Fruit fly (Drosophila melanogaster) whole organism, prepupa: Measurements from ENCODE around the gene AP-2alpha.
A peak's percentile ranks its signal among the peaks of the same experiment; 100 is the strongest.

ENCODE experiments used
- Blimp-1 ChIP-seq: fragments of 200-800 bp; sonication (Bioruptor generic); optimal IDR thresholded peaks from 3 replicates; lab custom pipeline; 2017; ENCODE audit warnings: missing biosample characterization, missing genetic modification characterization, mild to moderate bottlenecking, moderate library complexity, missing genetic modification reagents
- CG10669 ChIP-seq: fragments of 200-800 bp; sonication (Bioruptor generic); optimal IDR thresholded peaks from 3 replicates; lab custom pipeline; 2018; ENCODE audit warnings: missing biosample characterization, mild to moderate bottlenecking, missing genetic modification characterization, moderate library complexity
- CG11294 ChIP-seq: fragments of 200-800 bp; sonication (Bioruptor generic); IDR thresholded peaks from 2 replicates; pipeline ENCODE4 v1.3.6; 2022; ENCODE audit warnings: missing biosample characterization, missing genetic modification characterization
- CG11762 ChIP-seq: fragments of 200-800 bp; sonication (Bioruptor generic); optimal IDR thresholded peaks from 3 replicates; lab custom pipeline; 2016; ENCODE audit warnings: missing biosample characterization, missing genetic modification characterization; ENCODE audit not compliant: insufficient read depth
- CG11902 ChIP-seq: fragments of 200-800 bp; sonication (Bioruptor generic); optimal IDR thresholded peaks from 3 replicates; lab custom pipeline; 2016; ENCODE audit warnings: missing biosample characterization, missing genetic modification characterization
- CG15336 ChIP-seq: fragments of 200-800 bp; sonication (Bioruptor generic); IDR thresholded peaks from 2 replicates; pipeline ENCODE4 v1.3.6; 2022; ENCODE audit warnings: missing biosample characterization, missing genetic modification characterization
- CG16779 ChIP-seq: fragments of 200-800 bp; sonication (Bioruptor generic); optimal IDR thresholded peaks from 3 replicates; lab custom pipeline; 2017; ENCODE audit warnings: missing biosample characterization, mild to moderate bottlenecking, missing genetic modification characterization
- CG3032 ChIP-seq: fragments of 200-800 bp; optimal IDR thresholded peaks from 2 replicates; lab custom pipeline; 2019; ENCODE audit warnings: missing biosample characterization, mild to moderate bottlenecking, missing genetic modification characterization, moderate library complexity
- CG31627 ChIP-seq: fragments of 200-800 bp; sonication (Bioruptor generic); optimal IDR thresholded peaks from 3 replicates; lab custom pipeline; 2016; ENCODE audit warnings: missing biosample characterization, missing genetic modification characterization
- CG32006 ChIP-seq: fragments of 200-800 bp; sonication (Bioruptor generic); optimal IDR thresholded peaks from 3 replicates; lab custom pipeline; 2017; ENCODE audit warnings: missing biosample characterization, mild to moderate bottlenecking, missing genetic modification characterization
- CG34406 ChIP-seq: fragments of 200-800 bp; sonication (Bioruptor generic); optimal IDR thresholded peaks from 3 replicates; lab custom pipeline; 2016; ENCODE audit warnings: missing biosample characterization, missing genetic modification characterization
- CG3919 ChIP-seq: fragments of 200-800 bp; sonication (Bioruptor generic); optimal IDR thresholded peaks from 3 replicates; lab custom pipeline; 2016; ENCODE audit warnings: missing biosample characterization, missing genetic modification characterization
- CG4318 ChIP-seq: fragments of 200-800 bp; sonication (Bioruptor generic); optimal IDR thresholded peaks from 3 replicates; lab custom pipeline; 2017; ENCODE audit warnings: missing biosample characterization, mild to moderate bottlenecking, missing genetic modification characterization
- CG6163 ChIP-seq: fragments of 200-800 bp; sonication (Bioruptor generic); IDR thresholded peaks from 3 replicates; pipeline ENCODE4 v1.3.6; 2022; ENCODE audit warnings: missing biosample characterization, missing genetic modification characterization
- CG6276 ChIP-seq: fragments of 200-800 bp; sonication (Bioruptor generic); optimal IDR thresholded peaks from 2 replicates; lab custom pipeline; 2017; ENCODE audit warnings: missing biosample characterization, mild to moderate bottlenecking, missing genetic modification characterization
- CG6808 ChIP-seq: fragments of 200-800 bp; sonication (Bioruptor generic); optimal IDR thresholded peaks from 3 replicates; lab custom pipeline; 2017; ENCODE audit warnings: missing biosample characterization, missing genetic modification characterization, mild to moderate bottlenecking, moderate library complexity, missing genetic modification reagents
- CG6854 ChIP-seq: fragments of 200-800 bp; sonication (Bioruptor generic); optimal IDR thresholded peaks from 2 replicates; lab custom pipeline; 2017; ENCODE audit warnings: missing biosample characterization, mild to moderate bottlenecking, missing genetic modification characterization
- CG7368 ChIP-seq: fragments of 200-800 bp; sonication (Bioruptor generic); optimal IDR thresholded peaks from 3 replicates; lab custom pipeline; 2016; ENCODE audit warnings: missing biosample characterization, missing genetic modification characterization
- CG8119 ChIP-seq: fragments of 200-800 bp; sonication (Bioruptor generic); IDR thresholded peaks from 3 replicates; pipeline ENCODE4 v1.3.6; 2022; ENCODE audit warnings: missing biosample characterization, missing genetic modification characterization
- CG8319 ChIP-seq: fragments of 200-800 bp; sonication (Bioruptor generic); optimal IDR thresholded peaks from 3 replicates; lab custom pipeline; 2016; ENCODE audit warnings: missing biosample characterization, missing genetic modification characterization
- CG8632 ChIP-seq: fragments of 200-800 bp; sonication (Bioruptor generic); optimal IDR thresholded peaks from 3 replicates; lab custom pipeline; 2016; ENCODE audit warnings: missing biosample characterization, missing genetic modification characterization
- CG9139 ChIP-seq: fragments of 200-800 bp; sonication (Bioruptor generic); optimal IDR thresholded peaks from 3 replicates; lab custom pipeline; 2017; ENCODE audit warnings: missing biosample characterization, mild to moderate bottlenecking, missing genetic modification characterization
- Eip75B ChIP-seq: fragments of 200-800 bp; sonication (Bioruptor generic); optimal IDR thresholded peaks from 3 replicates; lab custom pipeline; 2016; ENCODE audit warnings: missing biosample characterization, missing genetic modification characterization
- Eip78C ChIP-seq: fragments of 200-800 bp; sonication (Bioruptor generic); peaks from one replicate; lab custom pipeline; 2016; ENCODE audit warnings: missing biosample characterization, missing genetic modification characterization
- Eip93F ChIP-seq: fragments of 200-800 bp; sonication (Bioruptor generic); optimal IDR thresholded peaks from 2 replicates; lab custom pipeline; 2016; ENCODE audit warnings: missing biosample characterization, mild to moderate bottlenecking, missing genetic modification characterization
- Ets21C ChIP-seq: fragments of 200-800 bp; sonication (Bioruptor generic); optimal IDR thresholded peaks from 3 replicates; lab custom pipeline; 2016; ENCODE audit warnings: missing biosample characterization, missing genetic modification characterization
- Ets96B ChIP-seq: fragments of 200-800 bp; optimal IDR thresholded peaks from 2 replicates; lab custom pipeline; 2019; ENCODE audit warnings: missing biosample characterization, mild to moderate bottlenecking, missing genetic modification characterization, moderate library complexity
- Gug ChIP-seq: fragments of 200-800 bp; sonication (Bioruptor generic); IDR thresholded peaks from 2 replicates; pipeline ENCODE4 v1.3.6; 2022; ENCODE audit warnings: missing biosample characterization, missing genetic modification characterization
- Hr38 ChIP-seq: sonication (Bioruptor generic); optimal IDR thresholded peaks from 2 replicates; lab custom pipeline; 2016; ENCODE audit warnings: missing biosample characterization, missing genetic modification characterization
- Hr39 ChIP-seq: fragments of 200-800 bp; sonication (Bioruptor generic); optimal IDR thresholded peaks from 2 replicates; lab custom pipeline; 2016; ENCODE audit warnings: missing biosample characterization, missing genetic modification characterization
- Hr4 ChIP-seq: fragments of 200-800 bp; sonication (Bioruptor generic); optimal IDR thresholded peaks from 3 replicates; lab custom pipeline; 2016; ENCODE audit warnings: missing biosample characterization, missing genetic modification characterization
- OdsH ChIP-seq: fragments of 200-800 bp; sonication (Bioruptor generic); optimal IDR thresholded peaks from 3 replicates; lab custom pipeline; 2016; ENCODE audit warnings: missing biosample characterization, missing genetic modification characterization
- Smox ChIP-seq: fragments of 200-800 bp; sonication (Bioruptor generic); optimal IDR thresholded peaks from 3 replicates; lab custom pipeline; 2016; ENCODE audit warnings: missing biosample characterization, missing genetic modification characterization
- Sox102F ChIP-seq: fragments of 200-800 bp; sonication (Bioruptor generic); optimal IDR thresholded peaks from 2 replicates; lab custom pipeline; 2016; ENCODE audit warnings: missing biosample characterization, mild to moderate bottlenecking, missing genetic modification characterization
- Sox14 ChIP-seq: fragments of 200-800 bp; sonication (Bioruptor generic); optimal IDR thresholded peaks from 3 replicates; lab custom pipeline; 2016; ENCODE audit warnings: missing biosample characterization, missing genetic modification characterization
- Sox15 ChIP-seq: fragments of 200-800 bp; sonication (Bioruptor generic); optimal IDR thresholded peaks from 3 replicates; lab custom pipeline; 2016; ENCODE audit warnings: missing biosample characterization, missing genetic modification characterization
- achi ChIP-seq: fragments of 200-800 bp; sonication (Bioruptor generic); optimal IDR thresholded peaks from 3 replicates; lab custom pipeline; 2016; ENCODE audit warnings: missing biosample characterization, missing genetic modification characterization
- acj6 ChIP-seq: fragments of 200-800 bp; sonication (Bioruptor generic); optimal IDR thresholded peaks from 3 replicates; lab custom pipeline; 2016; ENCODE audit warnings: missing biosample characterization, missing genetic modification characterization
- cyc ChIP-seq: fragments of 200-800 bp; sonication (Bioruptor generic); optimal IDR thresholded peaks from 3 replicates; lab custom pipeline; 2016; ENCODE audit warnings: missing biosample characterization, missing genetic modification characterization
- dac ChIP-seq: fragments of 200-800 bp; sonication (Bioruptor generic); optimal IDR thresholded peaks from 2 replicates; lab custom pipeline; 2017; ENCODE audit warnings: missing biosample characterization, mild to moderate bottlenecking, missing genetic modification characterization
- dsx ChIP-seq: fragments of 200-800 bp; optimal IDR thresholded peaks from 3 replicates; lab custom pipeline; 2019; ENCODE audit warnings: missing biosample characterization, mild to moderate bottlenecking, missing genetic modification characterization, moderate library complexity; ENCODE audit not compliant: poor library complexity, severe bottlenecking
- eg ChIP-seq: fragments of 200-800 bp; sonication (Bioruptor generic); IDR thresholded peaks from 3 replicates; pipeline ENCODE4 v1.3.6; 2022; ENCODE audit warnings: missing biosample characterization, missing genetic modification characterization
- fd59A ChIP-seq: fragments of 200-800 bp; sonication (Bioruptor generic); optimal IDR thresholded peaks from 2 replicates; lab custom pipeline; 2017; ENCODE audit warnings: missing biosample characterization, mild to moderate bottlenecking, missing genetic modification characterization, missing genetic modification reagents
- fkh ChIP-seq: fragments of 200-800 bp; sonication (Bioruptor generic); optimal IDR thresholded peaks from 3 replicates; lab custom pipeline; 2017; ENCODE audit warnings: missing biosample characterization, mild to moderate bottlenecking, missing genetic modification characterization, moderate library complexity
- lz ChIP-seq: fragments of 200-800 bp; sonication (Bioruptor generic); optimal IDR thresholded peaks from 3 replicates; lab custom pipeline; 2016; ENCODE audit warnings: missing biosample characterization, missing genetic modification characterization
- net ChIP-seq: fragments of 200-800 bp; sonication (Bioruptor generic); optimal IDR thresholded peaks from 3 replicates; lab custom pipeline; 2016; ENCODE audit warnings: missing biosample characterization, missing genetic modification characterization
- pdm3 ChIP-seq: fragments of 200-800 bp; sonication (Bioruptor generic); optimal IDR thresholded peaks from 3 replicates; lab custom pipeline; 2016; ENCODE audit warnings: missing biosample characterization, missing genetic modification characterization
- salr ChIP-seq, 2 experiments: fragments of 200-800 bp; sonication (Bioruptor generic); optimal IDR thresholded peaks; 3 replicates each; lab custom pipeline; 2016 to 2018; ENCODE audit warnings: missing biosample characterization in 2 of 2, missing genetic modification characterization in 2 of 2, mild to moderate bottlenecking in 1 of 2
- ss ChIP-seq, 2 experiments: fragments of 200-800 bp; sonication (Bioruptor generic); optimal IDR thresholded peaks; 2 replicates in 1 of 2; 3 replicates in 1 of 2; lab custom pipeline; 2017 to 2018; ENCODE audit warnings: mild to moderate bottlenecking in 2 of 2, missing biosample characterization in 2 of 2, missing genetic modification characterization in 2 of 2, moderate library complexity in 1 of 2
- svp ChIP-seq: fragments of 200-800 bp; sonication (Bioruptor generic); peaks from one replicate; lab custom pipeline; 2016; ENCODE audit warnings: missing biosample characterization, missing genetic modification characterization
- vri ChIP-seq: fragments of 200-800 bp; sonication (Bioruptor generic); optimal IDR thresholded peaks from 3 replicates; lab custom pipeline; 2016; ENCODE audit warnings: missing biosample characterization, mild to moderate bottlenecking, missing genetic modification characterization

AP-2alpha gene

DNA sequence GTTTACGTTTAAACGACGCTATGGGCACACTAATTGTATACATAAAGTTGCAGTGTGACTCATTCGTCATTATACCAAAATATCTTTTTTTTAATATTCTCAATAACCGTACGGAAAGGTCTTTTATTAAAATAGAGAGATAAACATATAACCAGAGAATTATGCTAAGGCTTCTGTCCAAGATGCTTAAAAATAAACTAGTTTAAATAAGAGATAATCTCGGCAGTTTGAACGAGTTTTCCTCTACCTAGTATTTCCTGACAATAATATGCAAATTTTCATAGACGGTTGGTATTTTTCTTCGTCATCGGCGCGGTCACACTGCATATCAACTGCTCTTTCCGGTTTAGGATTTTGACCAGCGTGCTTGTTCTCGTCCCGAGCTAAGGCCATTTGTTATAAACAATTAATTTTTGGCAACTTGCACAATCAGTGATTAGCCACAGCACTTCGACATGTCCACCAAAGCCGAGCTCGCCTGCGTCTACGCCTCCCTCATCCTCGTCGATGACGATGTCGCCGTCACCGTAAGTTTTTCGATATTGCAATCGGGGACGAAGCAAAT is 5.1 kb upstream of the AP-2alpha start, which contains the start of the genes CG13690 and RpLP1:
TSS of gene CG13690 (minus strand) at position 33 of the 565 bp plus-strand sequence.
TSS of gene RpLP1 (plus strand) at position 333 of the 565 bp plus-strand sequence.
- TF ChIP-seq achi (GFP tag; lab: Kevin White, UChicago) (peak; percentile 68), ss (GFP tag; optimal IDR thresholded peaks at IDR 0.05; lab: Kevin White, UChicago) (peak; percentile 73 to 82), CG6808 (peak; percentile 71), Smox (GFP tag; lab: Kevin White, UChicago) (peak; percentile 68), Sox102F (GFP tag; lab: Kevin White, UChicago) (peak; percentile 77), CG11762 (GFP tag; lab: Kevin White, UChicago) (peak; percentile 36), OdsH (GFP tag; lab: Kevin White, UChicago) (peak; percentile 61), CG32006 (GFP tag; lab: Kevin White, UChicago) (peak; percentile 12), CG3919 (GFP tag; lab: Kevin White, UChicago) (peak; percentile 81), CG11294 (no peak), acj6 (GFP tag; lab: Kevin White, UChicago) (peak; percentile 61), CG16779 (peak; percentile 69), CG6276 (GFP tag; lab: Kevin White, UChicago) (no peak), net (peak; percentile 76), svp (GFP tag; lab: Kevin White, UChicago) (peak; percentile 59), CG7368 (peak; percentile 69), CG4318 (GFP tag; lab: Kevin White, UChicago) (no peak), salr (GFP tag; optimal IDR thresholded peaks at IDR 0.05; lab: Kevin White, UChicago) (peak; percentile 4 to 38), dsx (GFP tag; lab: Kevin White, UChicago) (peak; percentile 19), CG34406 (GFP tag; lab: Kevin White, UChicago) (peak; percentile 71), eg (GFP tag; lab: Robert Waterston, UW) (peak; percentile 63; the same call in 2 of the 3 replicates), Eip93F (peak; percentile 4), Sox14 (GFP tag; lab: Kevin White, UChicago) (peak; percentile 66), vri (GFP tag; lab: Kevin White, UChicago) (peak; percentile 78), Gug (GFP tag; lab: Robert Waterston, UW) (no peak), Hr38 (no peak), fkh (GFP tag; lab: Kevin White, UChicago) (peak; percentile 96), Ets96B (tag; lab: Kevin White, UChicago) (peak; percentile 39), Blimp-1 (GFP tag; lab: Kevin White, UChicago) (peak; percentile 42), CG8319 (GFP tag; lab: Kevin White, UChicago) (peak; percentile 38), pdm3 (peak; percentile 74), CG8119 (GFP tag; lab: Robert Waterston, UW) (no peak; the same call in 2 of the 3 replicates), dac (GFP tag; lab: Kevin White, UChicago) (peak; percentile 48), CG3032 (tag; lab: Kevin White, UChicago) (peak; percentile 56), fd59A (GFP tag; lab: Kevin White, UChicago) (peak; percentile 28), CG9139 (GFP tag; lab: Kevin White, UChicago) (peak; percentile 64), CG11902 (GFP tag; lab: Kevin White, UChicago) (no peak), Hr4 (no peak), CG6854 (GFP tag; lab: Kevin White, UChicago) (peak; percentile 90), lz (peak; percentile 69), Eip75B (peak; percentile 76), CG6163 (GFP tag; lab: Robert Waterston, UW) (peak; percentile 49), CG31627 (GFP tag; lab: Kevin White, UChicago) (peak; percentile 42), Hr39 (GFP tag; lab: Kevin White, UChicago) (peak; percentile 42), Ets21C (GFP tag; lab: Kevin White, UChicago) (peak; percentile 32), CG15336 (GFP tag; lab: Robert Waterston, UW) (0 out of 2 replicates have a peak, but pooled peaks have one; percentile 23), CG10669 (peak; percentile 43), Eip78C (GFP tag; lab: Kevin White, UChicago) (peak; percentile 94), CG8632 (GFP tag; lab: Kevin White, UChicago) (peak; percentile 71), cyc (peak; percentile 66), Sox15 (no peak)
